Worm (Caenorhabditis elegans) whole organism, L3 larva: ENCODE results near the gene let-92.

Experiments used
- R02D3.7 ChIP-seq: fragments of 150-350 bp; optimal IDR thresholded peaks from 2 replicates; lab custom pipeline; 2014; ENCODE audit warnings: missing biosample characterization, missing genetic modification characterization
- ZK546.5 ChIP-seq: sonication (generic microtip); optimal IDR thresholded peaks from 2 replicates; lab custom pipeline; 2017; ENCODE audit warnings: missing biosample characterization, missing genetic modification characterization
- aly-2 ChIP-seq: fragments of 150-350 bp; optimal IDR thresholded peaks from 2 replicates; lab custom pipeline; 2014; ENCODE audit warnings: missing biosample characterization, missing genetic modification characterization
- ama-1 ChIP-seq: fragments of 150-350 bp; optimal IDR thresholded peaks from 2 replicates; lab custom pipeline; 2018
- ceh-16 ChIP-seq: sonication (generic microtip); optimal IDR thresholded peaks from 2 replicates; lab custom pipeline; 2017; ENCODE audit warnings: missing biosample characterization, missing genetic modification characterization
- ceh-28 ChIP-seq: fragments of 150-350 bp; optimal IDR thresholded peaks from 2 replicates; lab custom pipeline; 2014; ENCODE audit warnings: missing biosample characterization, missing genetic modification reagents, missing genetic modification characterization
- ceh-82 ChIP-seq: fragments of 150-350 bp; optimal IDR thresholded peaks from 2 replicates; lab custom pipeline; 2014; ENCODE audit warnings: missing biosample characterization, missing genetic modification characterization
- daf-12 ChIP-seq: fragments of 150-350 bp; optimal IDR thresholded peaks from 2 replicates; lab custom pipeline; 2014; ENCODE audit warnings: missing biosample characterization, missing genetic modification reagents, missing genetic modification characterization
- egl-27 ChIP-seq: sonication (generic microtip); optimal IDR thresholded peaks from 4 replicates; lab custom pipeline; 2017; ENCODE audit warnings: missing biosample characterization, missing genetic modification reagents, missing genetic modification characterization
- elt-1 ChIP-seq: fragments of 150-350 bp; optimal IDR thresholded peaks from 2 replicates; lab custom pipeline; 2014; ENCODE audit warnings: missing biosample characterization, missing genetic modification characterization
- elt-2 ChIP-seq: sonication (generic microtip); optimal IDR thresholded peaks from 2 replicates; lab custom pipeline; 2016; ENCODE audit warnings: missing genetic modification reagents, mild to moderate bottlenecking, missing genetic modification characterization, missing compliant biosample characterization
- elt-3 ChIP-seq, 3 experiments: fragments of 150-350 bp in 1 of 3; sonication (generic microtip) in 2 of 3; optimal IDR thresholded peaks; 2 replicates in 2 of 3; 4 replicates in 1 of 3; lab custom pipeline; 2014 to 2017; ENCODE audit warnings: missing biosample characterization in 3 of 3, missing genetic modification characterization in 3 of 3
- eor-1 ChIP-seq, 2 experiments: fragments of 150-350 bp; optimal IDR thresholded peaks; 2 replicates each; lab custom pipeline; 2014 to 2018; ENCODE audit warnings: missing biosample characterization in 2 of 2, missing genetic modification characterization in 2 of 2
- fkh-10 ChIP-seq: sonication (generic microtip); optimal IDR thresholded peaks from 2 replicates; lab custom pipeline; 2017; ENCODE audit warnings: missing biosample characterization, missing genetic modification reagents, missing genetic modification characterization
- fkh-2 ChIP-seq: fragments of 150-350 bp; optimal IDR thresholded peaks from 2 replicates; lab custom pipeline; 2014; ENCODE audit warnings: missing biosample characterization, missing genetic modification reagents, missing genetic modification characterization
- fos-1 ChIP-seq: fragments of 150-350 bp; optimal IDR thresholded peaks from 2 replicates; lab custom pipeline; 2014; ENCODE audit warnings: missing biosample characterization, missing genetic modification characterization
- hmg-11 ChIP-seq: sonication (generic microtip); optimal IDR thresholded peaks from 2 replicates; lab custom pipeline; 2016; ENCODE audit warnings: missing genetic modification characterization, missing compliant biosample characterization
- jun-1 ChIP-seq: fragments of 150-350 bp; optimal IDR thresholded peaks from 2 replicates; lab custom pipeline; 2014; ENCODE audit warnings: missing biosample characterization, missing genetic modification reagents, missing genetic modification characterization
- lin-15B ChIP-seq: fragments of 150-350 bp; optimal IDR thresholded peaks from 2 replicates; lab custom pipeline; 2014; ENCODE audit warnings: missing biosample characterization, missing genetic modification characterization
- lin-39 ChIP-seq: fragments of 150-350 bp; optimal IDR thresholded peaks from 2 replicates; lab custom pipeline; 2018; ENCODE audit warnings: missing biosample characterization, missing genetic modification reagents, missing genetic modification characterization
- lsy-12 ChIP-seq: sonication (generic microtip); optimal IDR thresholded peaks from 2 replicates; lab custom pipeline; 2016; ENCODE audit warnings: mild to moderate bottlenecking, missing genetic modification characterization, missing compliant biosample characterization
- mdl-1 ChIP-seq: fragments of 150-350 bp; optimal IDR thresholded peaks from 2 replicates; lab custom pipeline; 2014; ENCODE audit warnings: missing biosample characterization, missing genetic modification characterization
- mml-1 ChIP-seq: fragments of 150-350 bp; sonication (generic microtip); optimal IDR thresholded peaks from 3 replicates; lab custom pipeline; 2014; ENCODE audit warnings: missing biosample characterization, missing genetic modification characterization
- nfya-1 ChIP-seq: sonication (generic microtip); optimal IDR thresholded peaks from 2 replicates; lab custom pipeline; 2017; ENCODE audit warnings: missing genetic modification characterization, mild to moderate bottlenecking, missing compliant biosample characterization, antibody characterized with exemption, moderate library complexity; ENCODE audit not compliant: insufficient read depth
- nhr-11 ChIP-seq: fragments of 150-350 bp; optimal IDR thresholded peaks from 2 replicates; lab custom pipeline; 2014; ENCODE audit warnings: missing biosample characterization, missing genetic modification characterization
- nhr-12 ChIP-seq: fragments of 150-350 bp; optimal IDR thresholded peaks from 2 replicates; lab custom pipeline; 2014; ENCODE audit warnings: missing biosample characterization, missing genetic modification characterization
- nhr-23 ChIP-seq: fragments of 150-350 bp; optimal IDR thresholded peaks from 2 replicates; lab custom pipeline; 2014; ENCODE audit warnings: missing biosample characterization, missing genetic modification reagents, missing genetic modification characterization
- nhr-237 ChIP-seq: fragments of 150-350 bp; optimal IDR thresholded peaks from 2 replicates; lab custom pipeline; 2014; ENCODE audit warnings: missing biosample characterization, missing genetic modification characterization
- nhr-25 ChIP-seq: sonication (generic microtip); optimal IDR thresholded peaks from 2 replicates; lab custom pipeline; 2017; ENCODE audit warnings: missing biosample characterization, missing genetic modification characterization
- nhr-28 ChIP-seq: fragments of 150-350 bp; optimal IDR thresholded peaks from 2 replicates; lab custom pipeline; 2014; ENCODE audit warnings: missing biosample characterization, missing genetic modification characterization
- nhr-43 ChIP-seq: sonication (generic microtip); optimal IDR thresholded peaks from 2 replicates; lab custom pipeline; 2016; ENCODE audit warnings: mild to moderate bottlenecking, missing genetic modification characterization, missing compliant biosample characterization; ENCODE audit not compliant: poor library complexity, severe bottlenecking
- nhr-67 ChIP-seq: fragments of 150-350 bp; optimal IDR thresholded peaks from 2 replicates; lab custom pipeline; 2014; ENCODE audit warnings: missing biosample characterization, missing genetic modification characterization
- nhr-76 ChIP-seq: fragments of 150-350 bp; sonication (generic microtip); optimal IDR thresholded peaks from 5 replicates; lab custom pipeline; 2014; ENCODE audit warnings: missing biosample characterization, missing genetic modification characterization
- nhr-77 ChIP-seq: fragments of 150-350 bp; optimal IDR thresholded peaks from 2 replicates; lab custom pipeline; 2014; ENCODE audit warnings: missing biosample characterization, missing genetic modification characterization
- pha-4 ChIP-seq: fragments of 150-350 bp; optimal IDR thresholded peaks from 2 replicates; lab custom pipeline; 2014; ENCODE audit warnings: missing biosample characterization, missing genetic modification reagents, missing genetic modification characterization
- pqm-1 ChIP-seq: fragments of 150-350 bp; optimal IDR thresholded peaks from 2 replicates; lab custom pipeline; 2017; ENCODE audit warnings: missing biosample characterization, missing genetic modification characterization, inconsistent platforms
- sea-2 ChIP-seq: fragments of 150-350 bp; sonication (generic microtip); optimal IDR thresholded peaks from 4 replicates; lab custom pipeline; 2014; ENCODE audit warnings: missing biosample characterization, missing genetic modification reagents, missing genetic modification characterization
- skn-1 ChIP-seq: fragments of 150-350 bp; optimal IDR thresholded peaks from 2 replicates; lab custom pipeline; 2014; ENCODE audit warnings: missing biosample characterization, missing genetic modification characterization
- snpc-4 ChIP-seq: fragments of 150-350 bp; optimal IDR thresholded peaks from 2 replicates; lab custom pipeline; 2014; ENCODE audit warnings: missing biosample characterization, missing genetic modification characterization
- tbx-2 ChIP-seq: sonication (generic microtip); optimal IDR thresholded peaks from 2 replicates; lab custom pipeline; 2016; ENCODE audit warnings: mild to moderate bottlenecking, missing genetic modification characterization, missing compliant biosample characterization
- unc-39 ChIP-seq: sonication (generic microtip); optimal IDR thresholded peaks from 4 replicates; lab custom pipeline; 2017; ENCODE audit warnings: missing biosample characterization, missing genetic modification characterization
- unc-62 ChIP-seq: fragments of 150-350 bp; sonication (generic microtip); optimal IDR thresholded peaks from 4 replicates; lab custom pipeline; 2014; ENCODE audit warnings: missing biosample characterization, missing genetic modification reagents, missing genetic modification characterization
- zag-1 ChIP-seq: fragments of 150-350 bp; optimal IDR thresholded peaks from 2 replicates; lab custom pipeline; 2014; ENCODE audit warnings: missing biosample characterization, missing genetic modification characterization
- ztf-11 ChIP-seq: fragments of 150-350 bp; optimal IDR thresholded peaks from 2 replicates; lab custom pipeline; 2014; ENCODE audit warnings: missing biosample characterization, missing genetic modification characterization
- ztf-4 ChIP-seq: fragments of 150-350 bp; optimal IDR thresholded peaks from 2 replicates; lab custom pipeline; 2014; ENCODE audit warnings: missing biosample characterization, missing genetic modification characterization

The let-92 gene

ce11 chrIV:11855424-11855823 is 2.8 kb upstream of the let-92 start:
- TF ChIP-seq nhr-43 (tag; lab: Kevin White, UChicago) (no peak), lin-15B (tag; lab: Kevin White, UChicago) (no peak), lin-39 (tag; lab: Kevin White, UChicago) (no peak), elt-1 (tag; lab: Kevin White, UChicago) (no peak), nhr-237 (tag; lab: Kevin White, UChicago) (no peak), ztf-4 (no peak), mml-1 (tag; lab: Kevin White, UChicago) (no peak), nhr-67 (tag; lab: Kevin White, UChicago) (no peak)

DNA sequence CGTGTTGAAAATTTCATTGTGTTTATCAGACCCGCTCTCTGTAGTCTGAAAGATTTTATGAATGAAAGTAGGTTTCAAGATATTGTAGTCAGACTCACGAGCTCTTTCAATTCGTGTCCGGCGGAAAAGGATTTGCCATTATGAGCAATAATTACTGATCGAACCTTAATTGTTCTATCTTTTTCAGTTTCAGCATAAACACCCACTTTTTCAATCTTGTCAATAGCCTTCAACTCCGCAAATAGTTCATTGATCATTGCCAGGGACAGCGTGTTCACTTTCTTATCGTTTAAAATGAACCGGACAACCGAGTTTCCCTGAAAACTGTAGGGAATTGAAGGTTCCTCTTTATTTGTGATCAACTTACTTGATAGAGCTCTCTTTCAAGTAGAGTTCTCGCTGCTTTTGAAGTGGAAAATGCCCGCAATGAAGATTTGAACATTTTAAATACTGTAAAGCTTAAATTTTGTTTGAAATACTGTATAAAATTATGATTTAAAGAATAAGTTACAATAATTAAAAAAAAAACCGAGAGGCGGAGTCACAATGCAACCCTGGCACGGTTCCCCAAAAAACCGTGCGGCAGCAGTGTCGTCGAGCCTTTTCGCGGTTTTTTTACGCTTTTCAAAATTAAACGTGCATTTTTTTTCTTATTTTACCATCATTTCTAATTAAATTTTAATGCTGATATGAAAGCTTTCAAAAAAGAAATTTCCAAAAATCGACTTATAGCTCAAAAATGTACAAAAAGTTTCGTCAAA is 2.2 kb upstream of the let-92 start, which contains the start of gene ech-2:
Gene ech-2 (minus strand): TSS at position 452 of the 761 bp plus-strand sequence.
- TF ChIP-seq ztf-11 (tag; lab: Kevin White, UChicago), result no peak
- TF ChIP-seq lin-39 (tag; lab: Kevin White, UChicago), result no peak
- TF ChIP-seq ztf-4, result no peak
- no peak for TF ChIP-seq elt-3 (tag; optimal IDR thresholded peaks at IDR 0.05; lab: Kevin White, UChicago)
- peak; percentile 56 for TF ChIP-seq pha-4 (tag; lab: Kevin White, UChicago)
- TF ChIP-seq ceh-82 (tag; lab: Kevin White, UChicago), result no peak
- TF ChIP-seq lsy-12, result no peak
- TF ChIP-seq nhr-12, result no peak
- TF ChIP-seq snpc-4 (tag; lab: Kevin White, UChicago), result no peak
- TF ChIP-seq elt-1 (tag; lab: Kevin White, UChicago), result no peak
- TF ChIP-seq lin-15B (tag; lab: Kevin White, UChicago), result peak; percentile 20
- no peak for TF ChIP-seq nhr-28 (tag; lab: Kevin White, UChicago)
- TF ChIP-seq sea-2, result no peak
- TF ChIP-seq aly-2, result no peak
- no peak for TF ChIP-seq nhr-77 (tag; lab: Kevin White, UChicago)
- TF ChIP-seq nfya-1, result peak; percentile 60
- no peak for TF ChIP-seq ama-1 (lab: Kevin White, UChicago)
- TF ChIP-seq fos-1 (tag; lab: Kevin White, UChicago), result no peak

DNA sequence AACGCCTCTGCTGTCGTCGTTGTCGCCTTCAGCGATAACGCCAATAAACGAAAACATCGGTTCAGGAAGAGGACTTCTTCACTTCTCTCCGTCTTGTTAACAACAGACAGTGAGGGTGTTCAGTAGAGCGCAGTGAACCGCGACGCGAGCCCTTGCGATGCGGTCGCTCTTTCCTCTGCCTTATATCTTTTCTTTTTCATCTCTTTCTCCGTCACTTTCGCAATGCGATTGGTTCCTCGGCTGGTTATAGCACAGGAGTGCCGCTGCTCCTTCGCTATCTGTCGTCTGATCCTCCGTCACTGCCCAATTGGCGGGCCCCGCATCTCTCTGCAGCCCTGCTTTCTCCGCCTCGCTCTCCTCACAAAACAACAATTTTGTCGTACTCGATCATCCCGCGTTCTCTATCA is 1.1 kb upstream of the let-92 start:
- TF ChIP-seq ceh-28 (tag; lab: Kevin White, UChicago), result peak; percentile 37
- TF ChIP-seq nhr-77 (tag; lab: Kevin White, UChicago), result no peak
- TF ChIP-seq zag-1 (tag; lab: Kevin White, UChicago), result no peak
- no peak for TF ChIP-seq R02D3.7 (tag; lab: Kevin White, UChicago)
- TF ChIP-seq lin-39 (tag; lab: Kevin White, UChicago), result peak; percentile 77
- no peak for TF ChIP-seq nhr-28 (tag; lab: Kevin White, UChicago)
- TF ChIP-seq eor-1 (tag; optimal IDR thresholded peaks at IDR 0.05; lab: Kevin White, UChicago), result no peak
- TF ChIP-seq nhr-23 (tag; lab: Kevin White, UChicago), result peak; percentile 5
- TF ChIP-seq elt-2 (tag; lab: Kevin White, UChicago), result peak; percentile 43
- no peak for TF ChIP-seq nhr-67 (tag; lab: Kevin White, UChicago)
- TF ChIP-seq nhr-237 (tag; lab: Kevin White, UChicago), result no peak
- TF ChIP-seq skn-1, result peak; percentile 51
- TF ChIP-seq ZK546.5 (tag; lab: Kevin White, UChicago), result no peak
- no peak for TF ChIP-seq nhr-12
- no peak for TF ChIP-seq fos-1 (tag; lab: Kevin White, UChicago)
- TF ChIP-seq fkh-10 (GFP tag; lab: Kevin White, UChicago), result peak; percentile 66
- peak; percentile 74 for TF ChIP-seq pha-4 (tag; lab: Kevin White, UChicago)
- TF ChIP-seq elt-3 (tag; optimal IDR thresholded peaks at IDR 0.05; lab: Kevin White, UChicago), result no peak
- TF ChIP-seq nhr-43 (tag; lab: Kevin White, UChicago), result no peak
- peak; percentile 89 for TF ChIP-seq lin-15B (tag; lab: Kevin White, UChicago)
- no peak for TF ChIP-seq unc-39
- TF ChIP-seq nfya-1, result peak; percentile 98
- peak; percentile 20 for TF ChIP-seq egl-27 (tag; lab: Kevin White, UChicago)
- TF ChIP-seq tbx-2 (tag; lab: Kevin White, UChicago), result peak; percentile 29
- peak; percentile 60 for TF ChIP-seq jun-1 (tag; lab: Kevin White, UChicago)
- TF ChIP-seq sea-2, result no peak
- TF ChIP-seq unc-62, result no peak
- TF ChIP-seq mdl-1 (tag; lab: Kevin White, UChicago), result no peak
- peak; percentile 75 for TF ChIP-seq hmg-11 (tag; lab: Kevin White, UChicago)
- TF ChIP-seq nhr-76 (tag; lab: Kevin White, UChicago), result no peak
- peak; percentile 76 for TF ChIP-seq ama-1 (lab: Kevin White, UChicago)
- TF ChIP-seq daf-12, result no peak
- no peak for TF ChIP-seq fkh-2
- no peak for TF ChIP-seq pqm-1 (tag; lab: Kevin White, UChicago)
- TF ChIP-seq snpc-4 (tag; lab: Kevin White, UChicago), result peak; percentile 79
- TF ChIP-seq aly-2, result no peak
- peak; percentile 65 for TF ChIP-seq nhr-11
- TF ChIP-seq elt-1 (tag; lab: Kevin White, UChicago), result peak; percentile 61
- no peak for TF ChIP-seq ztf-11 (tag; lab: Kevin White, UChicago)
- TF ChIP-seq mml-1 (tag; lab: Kevin White, UChicago), result no peak
- TF ChIP-seq lsy-12, result peak; percentile 35
- TF ChIP-seq ceh-16, result no peak
- TF ChIP-seq nhr-25, result no peak
